Worm (Caenorhabditis elegans) whole organism, early embryonic: Measurements from ENCODE around the gene F10C1.3.

Experiments
- B0310.2 ChIP-seq: sonication (generic microtip); optimal IDR thresholded peaks from 2 replicates; lab custom pipeline; 2016; ENCODE audit warnings: mild to moderate bottlenecking, missing genetic modification characterization, missing compliant biosample characterization
- aly-1 ChIP-seq: sonication (generic microtip); optimal IDR thresholded peaks from 2 replicates; lab custom pipeline; 2016; ENCODE audit warnings: missing genetic modification characterization, missing compliant biosample characterization
- ama-1 ChIP-seq: fragments of 150-350 bp; optimal IDR thresholded peaks from 2 replicates; lab custom pipeline; 2014
- ceh-13 ChIP-seq: fragments of 200-800 bp; sonication (Bioruptor generic); optimal IDR thresholded peaks from 2 replicates; lab custom pipeline; 2018; ENCODE audit warnings: mild to moderate bottlenecking, missing genetic modification characterization, missing compliant biosample characterization
- flt-1 ChIP-seq: fragments of 200-800 bp; sonication (Bioruptor generic); IDR thresholded peaks from 2 replicates; pipeline ENCODE4 v1.3.6; 2022; ENCODE audit warnings: missing genetic modification characterization, missing compliant biosample characterization
- hmg-4 ChIP-seq: fragments of 200-800 bp; sonication (Bioruptor generic); optimal IDR thresholded peaks from 2 replicates; lab custom pipeline; 2018; ENCODE audit warnings: mild to moderate bottlenecking, missing genetic modification characterization, missing compliant biosample characterization
- hnd-1 ChIP-seq: sonication (generic microtip); optimal IDR thresholded peaks from 2 replicates; lab custom pipeline; 2016; ENCODE audit warnings: missing genetic modification characterization, missing compliant biosample characterization
- pes-1 ChIP-seq: fragments of 200-800 bp; sonication (Bioruptor generic); IDR thresholded peaks from 2 replicates; pipeline ENCODE4 v1.3.6; 2022; ENCODE audit warnings: missing genetic modification reagents, missing genetic modification characterization, missing compliant biosample characterization
- scrt-1 ChIP-seq: fragments of 200-800 bp; sonication (Bioruptor generic); IDR thresholded peaks from 2 replicates; pipeline ENCODE4 v1.3.6; 2022; ENCODE audit warnings: missing genetic modification characterization, missing compliant biosample characterization
- tbx-11 ChIP-seq: fragments of 200-800 bp; sonication (Bioruptor generic); IDR thresholded peaks from 2 replicates; pipeline ENCODE4 v1.3.6; 2022; ENCODE audit warnings: missing genetic modification characterization, missing compliant biosample characterization

- TF ChIP-seq aly-1 (tag; lab: Kevin White, UChicago) (no peak), pes-1 (GFP tag; lab: Robert Waterston, UW) (no peak), ceh-13 (GFP tag; lab: Kevin White, UChicago) (no peak), ama-1 (lab: Kevin White, UChicago) (no peak), scrt-1 (no peak), hmg-4 (GFP tag; lab: Kevin White, UChicago) (no peak), tbx-11 (GFP tag; lab: Robert Waterston, UW) (no peak), hnd-1 (no peak), flt-1 (GFP tag; lab: Robert Waterston, UW) (no peak), B0310.2 (tag; lab: Kevin White, UChicago) (no peak)
Observed at ce11 chrII:5805303-5805702, 47.7 kb upstream of the F10C1.3 start, which contains the start of gene K05F1.10.
